Worm (Caenorhabditis elegans) whole organism, late embryonic: ENCODE results near the gene lin-45.

Source experiments
- ceh-6 ChIP-seq: fragments of 200-800 bp; sonication (Bioruptor generic); optimal IDR thresholded peaks from 2 replicates; lab custom pipeline; 2018; ENCODE audit warnings: mild to moderate bottlenecking, missing genetic modification characterization, missing compliant biosample characterization
- dmd-4 ChIP-seq: sonication (generic microtip); optimal IDR thresholded peaks from 2 replicates; lab custom pipeline; 2016; ENCODE audit warnings: borderline replicate concordance, missing genetic modification characterization, missing compliant biosample characterization
- elt-2 ChIP-seq: sonication (generic microtip); optimal IDR thresholded peaks from 2 replicates; lab custom pipeline; 2016; ENCODE audit warnings: missing genetic modification reagents, missing genetic modification characterization, missing compliant biosample characterization
- fkh-10 ChIP-seq: fragments of 150-350 bp; optimal IDR thresholded peaks from 2 replicates; lab custom pipeline; 2014; ENCODE audit warnings: missing biosample characterization, missing genetic modification reagents, missing genetic modification characterization
- nhr-11 ChIP-seq: fragments of 150-350 bp; optimal IDR thresholded peaks from 2 replicates; lab custom pipeline; 2014; ENCODE audit warnings: missing biosample characterization, missing genetic modification characterization
- odd-2 ChIP-seq: sonication (generic microtip); optimal IDR thresholded peaks from 2 replicates; lab custom pipeline; 2017; ENCODE audit warnings: antibody characterized with exemption, mild to moderate bottlenecking, missing genetic modification characterization, missing compliant biosample characterization
- pqm-1 ChIP-seq: sonication (generic microtip); optimal IDR thresholded peaks from 2 replicates; lab custom pipeline; 2016; ENCODE audit warnings: missing genetic modification characterization, missing compliant biosample characterization
- sox-4 ChIP-seq: sonication (generic microtip); optimal IDR thresholded peaks from 2 replicates; lab custom pipeline; 2017; ENCODE audit warnings: mild to moderate bottlenecking, missing genetic modification characterization, inconsistent platforms, missing compliant biosample characterization
- syd-9 ChIP-seq: sonication (generic microtip); optimal IDR thresholded peaks from 2 replicates; lab custom pipeline; 2016; ENCODE audit warnings: mild to moderate bottlenecking, missing genetic modification characterization, moderate library complexity, missing compliant biosample characterization

DNA sequence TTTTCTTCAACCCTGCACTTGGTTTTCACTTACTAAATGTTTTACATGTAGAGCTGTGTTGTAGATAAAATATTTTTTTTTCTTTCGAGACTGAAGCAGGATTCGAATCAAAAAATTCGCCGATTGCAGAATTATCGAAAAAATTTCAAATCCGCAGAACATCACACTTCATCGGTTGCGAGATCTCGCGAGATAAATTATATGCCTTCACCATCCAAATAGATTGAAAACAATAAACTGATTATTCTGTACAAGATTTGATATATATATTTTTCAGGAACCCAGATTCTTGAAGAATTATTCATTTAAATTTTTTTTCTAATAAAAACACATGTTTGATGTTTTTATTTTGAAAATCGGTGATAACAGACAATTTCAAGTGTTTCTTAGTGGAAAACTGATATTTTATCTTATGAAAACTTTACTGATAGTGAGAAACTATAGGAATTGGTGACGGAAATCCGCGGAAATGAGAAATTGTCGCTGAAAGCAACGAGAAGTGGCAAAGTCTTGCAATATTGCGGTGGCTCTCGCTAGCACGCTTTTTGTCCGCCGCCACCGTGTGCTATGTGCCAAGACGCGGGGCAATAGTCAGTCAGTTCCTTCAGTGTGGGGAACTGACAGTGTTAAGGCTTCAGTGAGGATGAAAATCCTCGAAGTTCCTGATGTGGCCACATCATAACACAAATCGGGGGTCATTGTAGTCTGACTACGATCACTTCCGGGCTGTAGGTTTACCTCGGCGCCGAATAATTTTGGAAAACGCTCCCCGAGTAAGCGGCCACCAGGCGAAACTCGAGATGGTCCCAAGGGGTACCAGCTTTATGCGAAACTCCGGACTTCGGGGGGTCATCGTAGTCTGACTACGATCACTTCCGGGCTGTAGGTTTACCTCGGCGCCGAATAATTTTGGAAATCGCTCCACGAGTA, 44.3 kb upstream of the lin-45 start:
- TF ChIP-seq ceh-6 (GFP tag; lab: Kevin White, UChicago) = no peak
- no peak for TF ChIP-seq odd-2 (tag; lab: Kevin White, UChicago)
- TF ChIP-seq syd-9 = no peak
- no peak for TF ChIP-seq fkh-10 (GFP tag; lab: Kevin White, UChicago)
- TF ChIP-seq pqm-1 = no peak
- TF ChIP-seq sox-4 (tag; lab: Kevin White, UChicago) = no peak
- no peak for TF ChIP-seq nhr-11
- TF ChIP-seq dmd-4 (tag; lab: Kevin White, UChicago) = no peak
- TF ChIP-seq elt-2 = no peak
